Worm (Caenorhabditis elegans) whole organism, L4/young adult: ENCODE measurements around the gene C14B1.2.

ENCODE experiments used
- W03F9.2 ChIP-seq: fragments of 150-350 bp; optimal IDR thresholded peaks from 2 replicates; lab custom pipeline; 2014; ENCODE audit warnings: missing biosample characterization, missing genetic modification characterization
- dao-5 ChIP-seq: sonication (generic microtip); optimal IDR thresholded peaks from 2 replicates; lab custom pipeline; 2016; ENCODE audit warnings: missing genotype, missing genetic modification characterization, moderate library complexity, missing compliant biosample characterization
- him-1 ChIP-seq: sonication (generic microtip); optimal IDR thresholded peaks from 2 replicates; lab custom pipeline; 2016; ENCODE audit warnings: missing genotype, missing genetic modification reagents, missing genetic modification characterization, missing compliant biosample characterization

C14B1.2 gene

ce11 chrIII:3726443-3726842 lies 24.4 kb downstream of the C14B1.2 start, which contains the start of gene gldi-5:
Gene gldi-5, minus strand, starts transcription at chrIII:3726500.
- no peak for TF ChIP-seq dao-5
- no peak for TF ChIP-seq him-1 (tag; lab: Kevin White, UChicago)
- no peak for TF ChIP-seq W03F9.2 (tag; lab: Kevin White, UChicago)

ce11 chrIII:3729520-3729919 lies 27.5 kb downstream of the C14B1.2 start, which contains the start of gene F34D10.9:
Gene F34D10.9, minus strand, starts transcription at chrIII:3729620.
- TF ChIP-seq him-1 (tag; lab: Kevin White, UChicago) (no peak), dao-5 (no peak), W03F9.2 (tag; lab: Kevin White, UChicago) (no peak)

ce11 chrIII:3730475-3730874 lies 28.4 kb downstream of the C14B1.2 start, which contains the start of gene F34D10.8:
Gene F34D10.8, plus strand, starts transcription at chrIII:3730775.
- TF ChIP-seq W03F9.2 (tag; lab: Kevin White, UChicago) = no peak
- no peak for TF ChIP-seq him-1 (tag; lab: Kevin White, UChicago)

ce11 chrIII:3734007-3734406 lies 31.9 kb downstream of the C14B1.2 start, which contains the start of gene F34D10.3:
Gene F34D10.3, plus strand, starts transcription at chrIII:3734255.
- TF ChIP-seq W03F9.2 (tag; lab: Kevin White, UChicago) (no peak), dao-5 (no peak), him-1 (tag; lab: Kevin White, UChicago) (no peak)

- TF ChIP-seq him-1 (tag; lab: Kevin White, UChicago) (no peak), dao-5 (no peak), W03F9.2 (tag; lab: Kevin White, UChicago) (no peak)
Measured at ce11 chrIII:3734990-3735389, 32.9 kb downstream of the C14B1.2 start, which contains the start of gene evl-18. Gene evl-18, minus strand, starts transcription at chrIII:3735039.

- TF ChIP-seq him-1 (tag; lab: Kevin White, UChicago) (no peak), W03F9.2 (tag; lab: Kevin White, UChicago) (no peak), dao-5 (no peak)
Measured at ce11 chrIII:3735509-3736255, 33.6 kb downstream of the C14B1.2 start.

ce11 chrIII:3736302-3736701 lies 34.2 kb downstream of the C14B1.2 start, which contains the start of gene F34D10.4:
Gene F34D10.4, plus strand, starts transcription at chrIII:3736602.
- TF ChIP-seq dao-5 (no peak), W03F9.2 (tag; lab: Kevin White, UChicago) (no peak), him-1 (tag; lab: Kevin White, UChicago) (no peak)

ce11 chrIII:3737742-3738141 lies 35.7 kb downstream of the C14B1.2 start:
- no peak for TF ChIP-seq dao-5
- TF ChIP-seq him-1 (tag; lab: Kevin White, UChicago) = no peak
- no peak for TF ChIP-seq W03F9.2 (tag; lab: Kevin White, UChicago)

ce11 chrIII:3738331-3738730 lies 36.3 kb downstream of the C14B1.2 start:
- TF ChIP-seq him-1 (tag; lab: Kevin White, UChicago) (no peak), dao-5 (no peak), W03F9.2 (tag; lab: Kevin White, UChicago) (no peak)

- TF ChIP-seq W03F9.2 (tag; lab: Kevin White, UChicago) (no peak), him-1 (tag; lab: Kevin White, UChicago) (no peak), dao-5 (no peak)
Measured at ce11 chrIII:3742090-3742489, 40.0 kb downstream of the C14B1.2 start.

ce11 chrIII:3743367-3743766 lies 41.3 kb downstream of the C14B1.2 start:
- no peak for TF ChIP-seq dao-5
- no peak for TF ChIP-seq him-1 (tag; lab: Kevin White, UChicago)
- TF ChIP-seq W03F9.2 (tag; lab: Kevin White, UChicago) = no peak

- no peak for TF ChIP-seq him-1 (tag; lab: Kevin White, UChicago)
- TF ChIP-seq dao-5 = no peak
- no peak for TF ChIP-seq W03F9.2 (tag; lab: Kevin White, UChicago)
Measured at ce11 chrIII:3745138-3745537, 43.1 kb downstream of the C14B1.2 start, which contains the start of gene lin-48. Gene lin-48, plus strand, starts transcription at chrIII:3745438.
